Fruit fly (Drosophila melanogaster) whole organism: ENCODE measurements around the gene alpha-Est9.

Experiments used
- CG8478 ChIP-seq: fragments of >200 bp; optimal IDR thresholded peaks from 2 replicates; lab custom pipeline; 2018; ENCODE audit warnings: inconsistent platforms
- Dll ChIP-seq: fragments of >200 bp; optimal IDR thresholded peaks from 2 replicates; lab custom pipeline; 2017
- EcR ChIP-seq, 2 experiments: fragments of >200 bp; optimal IDR thresholded peaks; 2 replicates each; lab custom pipeline; 2017; ENCODE audit warnings: missing biosample characterization in 2 of 2, missing genetic modification characterization in 2 of 2, missing genetic modification reagents in 2 of 2
- pan ChIP-seq: fragments of >200 bp; optimal IDR thresholded peaks from 2 replicates; lab custom pipeline; 2017
- psq ChIP-seq: fragments of >200 bp; optimal IDR thresholded peaks from 2 replicates; lab custom pipeline; 2017
- usp ChIP-seq: fragments of >200 bp; optimal IDR thresholded peaks from 2 replicates; lab custom pipeline; 2017; ENCODE audit warnings: missing biosample characterization, missing genetic modification characterization, mixed read lengths

alpha-Est9 gene

DNA sequence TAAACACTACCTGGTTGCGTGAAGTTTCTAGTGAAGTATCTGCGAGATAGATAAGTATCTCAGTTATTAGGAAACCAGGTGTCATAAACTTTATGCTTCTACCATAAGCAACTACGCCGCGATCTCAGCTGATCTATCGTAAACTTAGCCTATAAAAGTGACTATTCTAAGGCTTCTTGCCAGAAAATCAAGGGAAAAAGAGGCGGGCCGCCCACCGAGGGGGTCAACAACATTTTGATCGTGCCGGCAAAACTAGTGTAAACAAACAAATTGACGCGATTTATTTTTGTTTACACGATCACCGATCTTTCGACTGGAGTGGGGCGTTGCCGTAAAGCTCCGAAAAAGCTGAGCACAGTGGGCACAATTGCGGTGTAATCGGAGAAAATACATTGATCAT is 19.3 kb upstream of the alpha-Est9 start:
- TF ChIP-seq psq (lab: Kevin White, UChicago) (no peak), usp (GFP tag; lab: Kevin White, UChicago) (no peak), Dll (lab: Kevin White, UChicago) (no peak), CG8478 (no peak), EcR (GFP tag; optimal IDR thresholded peaks at IDR 0.05; lab: Kevin White, UChicago) (no peak), pan (lab: Kevin White, UChicago) (no peak)

DNA sequence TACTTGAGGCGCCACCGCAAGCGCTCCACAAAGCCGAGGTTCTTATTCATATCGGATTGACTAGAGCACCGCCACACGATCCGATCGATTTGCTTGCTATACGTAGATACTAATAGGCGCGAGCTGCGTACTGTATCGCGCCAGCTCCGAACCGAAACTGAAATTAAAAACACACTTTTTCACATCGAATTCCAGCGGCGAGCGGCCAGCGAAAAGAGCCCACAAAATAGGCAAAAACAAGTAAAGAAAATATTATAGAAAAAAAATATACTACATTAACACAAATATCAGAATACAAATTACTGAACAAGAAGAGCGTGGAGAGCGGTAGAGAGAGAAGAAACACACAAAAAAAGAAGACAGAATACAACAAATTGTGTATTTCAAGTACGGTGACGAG is 18.7 kb upstream of the alpha-Est9 start, which contains the start of gene alpha-Est7:
Gene alpha-Est7, minus strand, starts transcription at position 160 of the 400 bp plus-strand sequence.
- TF ChIP-seq Dll (lab: Kevin White, UChicago) (no peak), pan (lab: Kevin White, UChicago) (no peak), psq (lab: Kevin White, UChicago) (no peak), CG8478 (no peak)

DNA sequence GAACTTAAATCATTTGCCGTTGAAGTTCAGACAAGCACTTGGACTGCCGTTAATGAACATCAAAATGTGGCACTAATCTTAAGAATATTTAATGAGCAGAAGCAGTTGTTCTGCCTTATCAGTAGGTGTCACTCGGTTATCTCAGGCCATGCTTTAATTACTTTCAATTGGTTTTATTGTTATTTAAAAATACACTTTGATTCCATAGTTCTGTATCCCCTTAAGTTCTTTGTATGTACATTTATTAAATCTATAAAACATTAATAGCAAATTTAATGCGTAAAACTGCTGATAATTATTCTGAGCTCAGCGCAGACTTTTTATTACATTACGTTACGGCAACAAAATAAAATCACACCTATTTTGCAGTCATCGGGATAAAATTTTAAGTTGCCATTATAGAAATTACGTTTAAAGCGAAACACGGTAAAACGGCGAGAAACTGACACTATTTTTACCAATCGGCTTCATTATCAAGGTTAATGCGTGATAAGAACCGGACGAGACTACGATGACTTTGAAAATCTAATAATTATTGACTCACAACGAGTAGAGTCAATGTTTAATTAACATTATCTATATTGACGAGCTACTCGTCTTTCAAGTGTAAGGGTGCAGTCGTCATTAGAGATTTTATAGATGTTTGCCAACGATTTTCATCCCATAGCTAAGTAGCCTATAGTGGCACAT is 17.5 kb upstream of the alpha-Est9 start:
- TF ChIP-seq usp (GFP tag; lab: Kevin White, UChicago), result no peak
- no peak for TF ChIP-seq Dll (lab: Kevin White, UChicago)
- TF ChIP-seq pan (lab: Kevin White, UChicago), result no peak
- TF ChIP-seq CG8478, result no peak
- no peak for TF ChIP-seq EcR (GFP tag; optimal IDR thresholded peaks at IDR 0.05; lab: Kevin White, UChicago)
- TF ChIP-seq psq (lab: Kevin White, UChicago), result no peak

DNA sequence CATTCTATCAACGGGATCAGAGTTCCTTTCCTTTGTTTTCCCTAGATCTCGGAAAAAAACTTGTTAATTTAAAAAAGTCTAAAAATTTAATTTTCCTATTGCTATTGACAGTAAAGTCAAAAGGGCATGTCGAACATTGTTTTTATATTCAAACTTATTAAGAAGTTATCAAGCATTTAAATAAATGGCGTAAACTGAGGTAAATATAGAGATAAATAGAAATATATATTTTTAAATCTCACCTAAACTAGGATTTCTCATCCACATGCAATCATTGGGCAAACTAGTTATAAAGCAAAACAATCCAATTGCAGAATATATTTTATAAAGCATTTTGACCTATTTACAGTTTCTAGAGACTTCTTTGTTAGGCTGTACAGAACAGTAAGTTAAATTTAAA is 14.5 kb upstream of the alpha-Est9 start, which contains the start of gene Ubc84D:
Gene Ubc84D, minus strand, starts transcription at position 101 of the 400 bp plus-strand sequence.
- TF ChIP-seq Dll (lab: Kevin White, UChicago) (no peak), EcR (GFP tag; optimal IDR thresholded peaks at IDR 0.05; lab: Kevin White, UChicago) (no peak), pan (lab: Kevin White, UChicago) (no peak), psq (lab: Kevin White, UChicago) (no peak), usp (GFP tag; lab: Kevin White, UChicago) (no peak), CG8478 (no peak)

DNA sequence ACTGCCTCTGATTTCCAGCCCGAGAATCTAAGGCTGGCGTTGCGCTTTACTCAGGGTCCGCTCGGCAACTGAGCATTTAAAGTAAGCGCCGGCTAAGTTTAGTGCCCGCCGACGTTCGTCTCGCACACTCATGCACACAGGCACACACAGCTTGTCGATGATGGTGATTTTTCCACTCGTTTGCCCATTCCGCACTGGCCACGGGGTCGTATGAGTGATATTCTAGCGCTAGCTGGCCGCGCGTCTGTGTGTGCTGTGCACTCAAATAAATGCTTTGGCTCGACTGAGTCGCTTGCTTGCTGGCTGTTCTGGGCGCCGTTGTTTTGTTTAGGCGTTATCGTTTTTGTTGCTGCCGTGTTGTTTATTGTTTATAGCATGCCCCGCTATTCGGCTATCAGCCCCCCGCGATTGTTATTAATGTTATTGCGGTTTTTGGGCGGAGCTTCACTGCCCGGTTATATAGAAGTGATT is 10.7 kb upstream of the alpha-Est9 start, which contains the start of gene alpha-Est8:
Gene alpha-Est8, minus strand, starts transcription at position 72 of the 471 bp plus-strand sequence.
- TF ChIP-seq pan (lab: Kevin White, UChicago), result no peak
- TF ChIP-seq EcR (GFP tag; optimal IDR thresholded peaks at IDR 0.05; lab: Kevin White, UChicago), result no peak
- no peak for TF ChIP-seq Dll (lab: Kevin White, UChicago)
- no peak for TF ChIP-seq CG8478
- TF ChIP-seq usp (GFP tag; lab: Kevin White, UChicago), result no peak
- TF ChIP-seq psq (lab: Kevin White, UChicago), result no peak

DNA sequence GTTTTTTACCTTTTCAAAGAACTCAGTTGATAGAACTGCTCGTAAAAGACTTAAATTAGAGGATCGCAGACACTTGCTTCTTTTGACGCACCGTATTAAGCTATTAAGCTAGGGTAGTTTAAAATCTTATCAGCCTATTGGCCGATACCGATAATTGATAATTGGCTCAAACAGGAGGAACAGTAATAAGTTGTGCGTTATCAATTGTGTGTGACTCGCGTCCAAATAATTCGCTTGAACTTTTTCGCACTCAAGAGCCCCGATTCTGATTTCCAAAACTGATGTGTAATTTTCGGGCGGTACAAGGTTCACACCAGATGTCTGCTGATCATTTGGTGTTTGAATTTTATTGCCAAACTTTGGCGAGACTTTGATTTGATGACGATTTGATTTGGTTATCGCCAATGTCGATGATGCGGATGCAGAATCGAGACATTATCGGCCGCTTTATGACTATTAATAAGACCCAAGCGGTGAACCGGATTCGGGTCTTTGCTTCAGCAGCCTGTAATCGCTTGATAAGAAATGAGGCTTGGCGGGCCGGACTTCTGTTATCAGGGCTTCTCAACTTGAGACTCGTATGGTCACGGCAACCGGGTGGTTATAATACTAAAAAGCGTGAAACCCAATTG is 9.4 kb upstream of the alpha-Est9 start:
- TF ChIP-seq Dll (lab: Kevin White, UChicago) (no peak), EcR (GFP tag; optimal IDR thresholded peaks at IDR 0.05; lab: Kevin White, UChicago) (no peak), psq (lab: Kevin White, UChicago) (no peak), pan (lab: Kevin White, UChicago) (no peak), CG8478 (no peak), usp (GFP tag; lab: Kevin White, UChicago) (no peak)

DNA sequence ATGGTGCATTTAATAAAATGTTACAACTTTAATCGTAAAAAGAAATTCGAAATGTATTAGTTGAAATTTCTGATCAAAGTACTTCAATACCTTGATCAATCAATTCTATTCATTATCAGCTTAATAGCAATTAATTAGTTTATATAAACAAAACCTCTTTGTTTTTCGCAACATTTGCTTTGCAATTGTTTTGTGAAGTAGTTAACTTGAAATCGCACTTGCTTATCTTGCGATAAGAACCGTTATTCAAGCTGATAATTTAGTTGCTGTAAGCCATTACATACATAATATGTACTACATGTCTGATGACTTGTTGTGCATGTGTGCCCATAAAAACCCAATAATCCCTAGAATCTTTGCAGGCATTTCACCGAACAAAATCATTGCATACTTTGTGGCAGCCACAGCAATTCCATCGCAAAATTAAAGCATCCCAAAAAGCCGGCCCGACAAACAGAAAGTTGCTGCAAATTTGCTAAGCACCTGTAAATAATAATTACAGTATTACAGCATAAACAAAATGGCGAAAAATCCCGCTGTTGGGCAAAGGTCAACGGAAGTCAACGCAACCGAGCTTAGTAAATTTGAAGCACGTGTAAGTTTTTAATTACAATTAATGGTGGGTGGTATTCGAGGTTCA is 3.4 kb upstream of the alpha-Est9 start:
- TF ChIP-seq CG8478 (no peak), usp (GFP tag; lab: Kevin White, UChicago) (no peak), Dll (lab: Kevin White, UChicago) (no peak), pan (lab: Kevin White, UChicago) (no peak), psq (lab: Kevin White, UChicago) (no peak), EcR (GFP tag; optimal IDR thresholded peaks at IDR 0.05; lab: Kevin White, UChicago) (no peak)

DNA sequence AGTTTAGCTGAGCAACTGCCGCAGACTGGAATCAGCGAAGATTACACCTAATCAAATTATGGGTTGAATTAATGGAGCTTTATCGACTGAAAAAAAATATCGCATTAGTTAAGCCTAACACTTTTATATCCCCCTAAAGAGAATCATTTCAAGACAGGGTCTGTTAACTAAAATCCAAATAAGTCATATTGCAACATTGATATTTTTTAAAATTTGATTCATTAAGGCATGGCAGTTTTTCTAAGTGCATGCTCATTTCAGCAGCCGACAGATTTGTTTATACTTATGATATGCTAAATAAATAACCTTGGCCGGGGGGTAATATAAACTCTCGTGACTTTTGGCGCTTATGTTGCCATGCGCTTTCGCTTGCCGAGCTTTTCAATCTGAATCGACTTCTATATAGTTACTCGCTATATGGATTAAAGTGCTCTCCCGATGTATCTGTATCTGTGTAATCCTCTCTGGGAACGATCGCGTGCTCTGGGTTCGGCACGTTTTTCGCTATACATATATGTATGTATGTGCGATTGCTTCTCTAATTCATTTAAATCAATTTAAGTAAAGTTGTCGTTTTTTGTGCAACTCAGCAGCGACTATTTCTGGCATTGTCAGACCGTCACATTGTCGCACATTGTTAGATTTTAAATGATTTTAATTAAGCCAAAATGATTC is 1.6 kb upstream of the alpha-Est9 start:
- TF ChIP-seq Dll (lab: Kevin White, UChicago) (no peak), usp (GFP tag; lab: Kevin White, UChicago) (no peak), pan (lab: Kevin White, UChicago) (no peak), CG8478 (no peak), psq (lab: Kevin White, UChicago) (no peak), EcR (GFP tag; optimal IDR thresholded peaks at IDR 0.05; lab: Kevin White, UChicago) (no peak)

DNA sequence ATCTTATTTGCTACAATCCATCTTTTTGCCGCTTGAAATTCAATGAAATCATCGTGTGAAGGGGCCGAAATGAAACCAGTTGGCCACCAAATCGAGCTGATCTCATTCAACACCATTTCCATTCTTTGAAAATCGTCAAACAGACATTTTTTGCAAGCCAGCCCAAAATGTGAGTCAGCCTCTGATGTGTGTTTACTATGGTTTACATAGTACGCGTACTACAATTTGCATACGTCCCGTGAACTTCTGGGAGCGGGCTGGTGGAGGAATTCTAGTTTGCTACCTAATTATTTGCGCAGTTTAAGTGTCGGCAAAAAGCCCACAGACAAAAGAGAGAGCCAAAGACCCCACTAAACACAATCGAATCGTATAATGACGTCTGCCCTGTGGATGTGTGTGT is 1.7 kb downstream of the alpha-Est9 start:
- no peak for TF ChIP-seq EcR (GFP tag; optimal IDR thresholded peaks at IDR 0.05; lab: Kevin White, UChicago)
- TF ChIP-seq pan (lab: Kevin White, UChicago), result no peak
- TF ChIP-seq Dll (lab: Kevin White, UChicago), result no peak
- TF ChIP-seq CG8478, result no peak
- TF ChIP-seq usp (GFP tag; lab: Kevin White, UChicago), result no peak
- no peak for TF ChIP-seq psq (lab: Kevin White, UChicago)

DNA sequence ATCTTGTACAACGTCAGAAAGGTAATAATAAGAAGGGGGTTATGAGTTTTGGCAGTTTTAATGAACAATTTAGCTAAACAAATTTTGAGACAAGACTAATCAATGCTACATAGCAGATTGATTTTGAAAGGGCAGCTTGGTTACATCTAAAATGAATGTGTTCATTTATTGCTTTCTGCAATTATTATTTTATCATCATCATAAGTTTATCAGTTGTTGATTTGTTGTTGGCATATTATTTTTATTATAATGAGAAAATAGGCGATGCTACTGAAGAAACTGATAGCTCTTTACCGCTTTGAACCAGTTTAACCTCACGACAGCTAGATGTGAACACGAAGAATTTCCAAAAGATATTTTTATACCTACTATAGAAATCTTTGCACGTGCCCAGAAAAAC is 2.6 kb downstream of the alpha-Est9 start, which contains the start of gene Mics1:
Gene Mics1, minus strand, starts transcription at position 101 of the 400 bp plus-strand sequence.
- TF ChIP-seq EcR (GFP tag; optimal IDR thresholded peaks at IDR 0.05; lab: Kevin White, UChicago), result no peak
- no peak for TF ChIP-seq CG8478
- TF ChIP-seq pan (lab: Kevin White, UChicago), result no peak
- no peak for TF ChIP-seq psq (lab: Kevin White, UChicago)
- no peak for TF ChIP-seq Dll (lab: Kevin White, UChicago)
- no peak for TF ChIP-seq usp (GFP tag; lab: Kevin White, UChicago)
